Worm (Caenorhabditis elegans) whole organism, early embryonic: ENCODE data around the gene Y26G10.1.

ENCODE experiments used
- ama-1 ChIP-seq: fragments of 150-350 bp; optimal IDR thresholded peaks from 2 replicates; lab custom pipeline; 2014
- sea-1 ChIP-seq: fragments of 200-800 bp; sonication (Bioruptor generic); conservative IDR thresholded peaks from 2 replicates; pipeline ENCODE4 v1.3.6; 2022; ENCODE audit warnings: missing genetic modification characterization, missing compliant biosample characterization

DNA sequence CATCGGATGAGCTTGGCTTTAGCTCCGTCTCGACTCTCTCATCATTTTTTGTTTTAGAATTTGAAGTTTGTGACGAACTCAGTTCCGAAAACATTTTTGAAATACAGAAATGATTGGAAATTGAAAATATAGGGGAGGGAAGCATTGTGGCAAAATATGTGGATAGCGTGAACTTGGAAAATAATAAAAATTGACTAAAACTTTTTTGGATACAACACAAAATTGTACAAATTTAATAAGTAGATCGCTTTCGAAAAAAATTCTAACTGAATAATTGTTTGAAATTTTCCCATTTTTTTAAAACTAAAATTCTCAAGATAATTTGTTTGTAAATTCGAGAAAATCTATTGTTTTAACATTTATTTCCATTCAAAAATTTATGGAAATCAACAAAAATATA lies 11.9 kb downstream of the Y26G10.1 start, which contains the start of gene F59A1.15:
- no peak for TF ChIP-seq sea-1 (GFP tag; lab: Robert Waterston, UW)
- TF ChIP-seq ama-1 (lab: Kevin White, UChicago), result no peak
